Worm (Caenorhabditis elegans) whole organism, L4/young adult: ENCODE results near the gene C06H5.14.

Source experiments
- dao-5 ChIP-seq: sonication (generic microtip); optimal IDR thresholded peaks from 2 replicates; lab custom pipeline; 2016; ENCODE audit warnings: missing genotype, missing genetic modification characterization, moderate library complexity, missing compliant biosample characterization
- him-1 ChIP-seq: sonication (generic microtip); optimal IDR thresholded peaks from 2 replicates; lab custom pipeline; 2016; ENCODE audit warnings: missing genotype, missing genetic modification reagents, missing genetic modification characterization, missing compliant biosample characterization

DNA sequence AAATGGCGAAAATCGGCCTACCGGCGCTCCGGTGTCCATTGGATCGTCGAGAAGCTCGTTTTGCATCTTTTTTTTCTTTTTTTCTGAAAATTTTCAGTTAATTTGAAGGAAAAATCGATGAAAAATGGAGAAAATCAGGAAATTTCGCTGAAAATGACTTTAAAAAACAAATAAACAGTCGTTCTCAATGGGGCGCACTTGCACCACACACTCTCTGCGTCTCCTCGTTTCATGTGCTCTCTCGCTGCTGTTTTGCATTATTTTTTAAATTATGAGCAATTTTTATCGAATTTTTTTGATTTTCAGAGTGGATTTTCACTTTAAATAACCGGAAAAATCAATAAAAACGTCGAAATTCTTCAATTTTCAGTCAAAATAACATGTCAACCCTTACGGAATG lies 33.4 kb upstream of the C06H5.14 start, which contains the start of gene csn-1:
- TF ChIP-seq dao-5 (tag; lab: Kevin White, UChicago) (no peak), him-1 (tag; lab: Kevin White, UChicago) (no peak)
